Worm (Caenorhabditis elegans): ENCODE results near the gene T04F8.3.

DNA sequence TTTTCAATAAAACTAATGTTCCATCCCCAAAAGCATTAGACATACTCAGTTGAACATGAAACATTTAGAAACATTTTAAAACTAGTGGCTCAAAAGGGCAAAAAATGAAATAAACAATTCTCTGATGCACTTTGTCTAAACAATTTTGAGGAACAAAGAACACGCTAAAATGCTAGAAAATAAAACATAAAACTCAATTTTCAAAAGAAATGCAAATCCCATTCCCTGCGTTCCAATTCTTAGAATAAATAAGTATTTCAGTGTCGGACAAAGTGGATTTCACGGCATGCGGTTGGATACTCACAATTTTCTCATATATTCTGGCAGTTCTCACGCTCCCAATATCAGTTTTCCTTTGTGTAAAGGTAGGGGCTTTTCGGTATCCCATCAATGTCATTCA lies 25.2 kb upstream of the T04F8.3 start:
- TF ChIP-seq F13H6.1 (tag; optimal IDR thresholded peaks at IDR 0.05) (no peak), Y55F3AM.14 (GFP tag; optimal IDR thresholded peaks at IDR 0.05) (no peak)
